Worm (Caenorhabditis elegans): ENCODE results near the gene C35D10.1.

Gene C35D10.1

DNA sequence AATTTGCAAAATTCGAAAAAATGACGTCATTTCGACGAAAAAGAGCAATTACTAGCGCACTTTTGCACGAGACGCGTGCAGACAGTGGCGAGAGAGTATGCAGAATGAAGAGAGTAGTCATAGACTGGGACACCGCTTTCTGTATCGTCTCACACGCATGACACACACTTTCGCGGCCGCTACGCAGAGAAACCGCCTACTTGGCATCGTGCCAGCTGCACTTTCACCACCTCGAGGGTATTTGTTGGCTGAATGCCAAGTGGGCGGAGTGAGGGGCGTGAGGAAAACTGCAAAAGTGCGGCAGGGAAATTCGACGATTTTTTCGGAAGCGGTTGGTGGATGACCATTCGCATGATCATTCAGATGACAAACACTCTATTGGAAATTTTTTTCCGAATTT is 20.2 kb downstream of the C35D10.1 start (continued):
- peak; percentile 80 for TF ChIP-seq nhr-27 (tag; optimal IDR thresholded peaks at IDR 0.05)
- peak; percentile 64 for TF ChIP-seq ceh-91 (GFP tag; IDR thresholded peaks at IDR 0.05)
- no peak for TF ChIP-seq rpc-1 (optimal IDR thresholded peaks at IDR 0.05)
- TF ChIP-seq rpc-1 (tag; optimal IDR thresholded peaks at IDR 0.05): no peak
- no peak for TF ChIP-seq mes-4 (tag; optimal IDR thresholded peaks at IDR 0.05)
- peak; percentile 69 for TF ChIP-seq snpc-4 (GFP tag; optimal IDR thresholded peaks at IDR 0.05)
- TF ChIP-seq snpc-4 (tag; optimal IDR thresholded peaks at IDR 0.05): peak; percentile 77 to 91 (median 82)
- no peak for TF ChIP-seq him-1 (tag; optimal IDR thresholded peaks at IDR 0.05)
- peak; percentile 99 for TF ChIP-seq let-526 (GFP tag; IDR thresholded peaks at IDR 0.05)
- peak; percentile 98 for TF ChIP-seq tlf-1 (GFP tag; optimal IDR thresholded peaks at IDR 0.05)
- no peak for TF ChIP-seq sdz-38 (tag; optimal IDR thresholded peaks at IDR 0.05)
- TF ChIP-seq F55B11.4 (tag; optimal IDR thresholded peaks at IDR 0.05; ENCODE audit: borderline replicate concordance, insufficient read depth): no peak

DNA sequence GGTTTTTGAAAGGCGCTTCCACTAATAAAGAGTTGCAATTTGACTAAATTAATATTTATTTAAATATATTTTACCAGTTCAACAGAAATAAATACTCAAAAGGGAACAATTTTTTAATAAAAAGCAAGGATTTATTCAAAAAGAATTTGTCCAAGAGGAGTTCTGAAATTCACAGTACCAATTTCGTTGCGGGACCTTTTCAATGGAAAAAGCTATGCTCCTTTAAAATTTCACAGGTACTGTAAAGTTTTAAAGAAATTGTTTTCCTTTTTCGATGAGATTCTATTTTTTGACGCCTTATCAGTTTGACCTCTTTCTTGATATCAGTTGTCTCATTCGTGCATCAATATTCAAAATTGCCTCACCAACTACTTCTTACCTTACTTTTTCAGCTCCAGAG is 20.7 kb downstream of the C35D10.1 start, which contains the start of gene tag-340:
Gene tag-340 (plus strand): TSS at position 249 of the 400 bp plus-strand sequence.
- peak; percentile 23 for TF ChIP-seq efl-1 (GFP tag; optimal IDR thresholded peaks at IDR 0.05)
- TF ChIP-seq snpc-3.4 (tag; optimal IDR thresholded peaks at IDR 0.05): peak; percentile 63
- TF ChIP-seq madf-8 (GFP tag; conservative IDR thresholded peaks at IDR 0.05): peak; percentile 47; the same call in 1 of the 2 replicates
- no peak for TF ChIP-seq nhr-120 (GFP tag; IDR thresholded peaks at IDR 0.05)
- TF ChIP-seq F33H1.4 (GFP tag; IDR thresholded peaks at IDR 0.05): peak; percentile 90
- no peak for TF ChIP-seq pha-4 (tag; optimal IDR thresholded peaks at IDR 0.05)
- peak; percentile 88 for TF ChIP-seq lsl-1 (GFP tag; optimal IDR thresholded peaks at IDR 0.05)
- peak; percentile 63 for TF ChIP-seq D2030.7 (GFP tag; IDR thresholded peaks at IDR 0.05)
- peak; percentile 85 for TF ChIP-seq madf-6 (GFP tag; IDR thresholded peaks at IDR 0.05)
- peak; percentile 51 for TF ChIP-seq xnd-1 (tag; optimal IDR thresholded peaks at IDR 0.05)
- TF ChIP-seq cebp-1 (GFP tag; IDR thresholded peaks at IDR 0.05): no peak
- TF ChIP-seq cebp-1 (tag; optimal IDR thresholded peaks at IDR 0.05): no peak
- TF ChIP-seq snpc-1.3 (tag; optimal IDR thresholded peaks at IDR 0.05; ENCODE audit: insufficient read depth): peak; percentile 58

DNA sequence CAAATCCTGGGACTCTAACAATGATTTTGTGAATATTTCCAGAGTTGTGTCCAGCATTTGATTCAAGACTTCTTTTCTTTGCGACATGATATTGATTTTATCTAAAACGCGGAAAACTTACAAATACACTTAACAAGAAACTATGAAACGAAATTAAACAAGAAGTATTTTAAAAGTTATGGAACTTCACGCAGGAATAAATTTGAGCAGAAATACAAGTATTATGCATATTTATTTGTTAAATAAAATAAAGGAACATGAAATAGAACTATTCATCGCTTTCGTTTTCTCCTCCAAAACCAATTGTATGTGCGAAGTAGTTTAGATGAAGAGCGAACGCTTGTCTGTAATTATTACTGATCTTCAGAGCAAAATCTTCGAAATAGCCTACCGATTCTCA is 24.2 kb downstream of the C35D10.1 start, which contains the start of gene kbp-2:
Gene kbp-2 (minus strand): TSS at position 101 of the 400 bp plus-strand sequence.
- TF ChIP-seq zfh-2 (GFP tag; conservative IDR thresholded peaks at IDR 0.05) (no peak), D2030.7 (GFP tag; IDR thresholded peaks at IDR 0.05) (no peak), K12H6.12 (tag; optimal IDR thresholded peaks at IDR 0.05) (no peak), bed-2 (GFP tag; IDR thresholded peaks at IDR 0.05) (no peak)

DNA sequence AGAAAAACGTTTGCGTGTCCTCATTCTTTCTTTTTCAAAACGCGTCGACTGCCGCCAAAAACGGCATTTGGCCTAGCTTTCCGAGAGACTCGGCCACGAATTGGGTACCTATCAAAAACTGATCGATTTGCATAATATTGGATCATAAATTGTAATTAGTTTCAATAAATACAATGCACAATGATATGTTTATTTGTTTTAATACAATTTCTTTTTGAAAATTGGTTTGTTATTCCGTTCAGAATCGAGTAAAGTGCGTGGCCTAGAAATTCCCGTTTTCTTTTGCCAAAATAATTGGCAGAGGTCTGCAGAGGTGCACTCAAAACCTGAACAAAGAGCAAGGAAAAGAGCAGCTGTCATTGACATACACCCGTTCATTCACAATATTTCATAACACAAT is 25.9 kb downstream of the C35D10.1 start, which contains the start of gene F26F4.8:
Gene F26F4.8 (minus strand): TSS at position 69 of the 400 bp plus-strand sequence.
- TF ChIP-seq T26A5.8 (tag; optimal IDR thresholded peaks at IDR 0.05): no peak
- TF ChIP-seq efl-1 (GFP tag; optimal IDR thresholded peaks at IDR 0.05): peak; percentile 20
- TF ChIP-seq dox-1 (GFP tag; IDR thresholded peaks at IDR 0.05): peak; percentile 43; the same call in 1 of the 2 replicates
- TF ChIP-seq ZK185.1 (tag; optimal IDR thresholded peaks at IDR 0.05; ENCODE audit: poor library complexity, severe bottlenecking): peak; percentile 5
- TF ChIP-seq cebp-1 (GFP tag; IDR thresholded peaks at IDR 0.05): no peak
- TF ChIP-seq cebp-1 (tag; optimal IDR thresholded peaks at IDR 0.05): peak; percentile 67
- no peak for TF ChIP-seq unc-62 (GFP tag; optimal IDR thresholded peaks at IDR 0.05)
- peak; percentile 51 for TF ChIP-seq nhr-80 (tag; optimal IDR thresholded peaks at IDR 0.05)
- peak; percentile 7 for TF ChIP-seq him-1 (tag; optimal IDR thresholded peaks at IDR 0.05)

DNA sequence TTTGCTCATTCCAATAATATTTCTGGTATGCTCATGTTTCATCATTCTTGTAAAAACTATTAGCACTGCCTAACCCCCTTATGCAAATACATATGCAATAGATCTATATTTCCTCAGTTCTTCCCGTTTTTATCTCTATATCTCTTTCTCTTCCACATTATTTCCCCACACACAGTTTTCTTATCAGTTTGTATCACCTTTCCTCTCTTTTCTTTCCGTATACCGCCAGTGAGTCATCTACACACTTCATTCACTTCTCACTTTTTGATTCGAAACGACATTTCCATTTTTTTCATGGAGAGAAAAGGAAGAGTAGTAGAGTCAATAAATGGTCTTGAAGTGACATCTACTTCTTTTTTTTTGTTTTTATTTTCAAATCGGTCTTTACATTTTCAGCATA is 26.8 kb downstream of the C35D10.1 start:
- no peak for TF ChIP-seq let-526 (GFP tag; IDR thresholded peaks at IDR 0.05)
- no peak for TF ChIP-seq zfh-2 (GFP tag; conservative IDR thresholded peaks at IDR 0.05)
- TF ChIP-seq cebp-1 (GFP tag; IDR thresholded peaks at IDR 0.05): no peak
- TF ChIP-seq cebp-1 (tag; optimal IDR thresholded peaks at IDR 0.05): peak; percentile 6
- TF ChIP-seq nhr-120 (GFP tag; IDR thresholded peaks at IDR 0.05): no peak
- no peak for TF ChIP-seq dpl-1 (GFP tag; optimal IDR thresholded peaks at IDR 0.05)
- no peak for TF ChIP-seq hlh-12 (tag; optimal IDR thresholded peaks at IDR 0.05)
- TF ChIP-seq nhr-80 (tag; optimal IDR thresholded peaks at IDR 0.05): peak; percentile 77
